Fruit fly (Drosophila melanogaster) whole organism, embryonic: ENCODE results near the gene CG10274.

Experiments
- Abd-B ChIP-seq: fragments of 200-800 bp; sonication (Bioruptor generic); optimal IDR thresholded peaks from 2 replicates; lab custom pipeline; 2018; ENCODE audit warnings: missing biosample characterization, mild to moderate bottlenecking, missing genetic modification characterization, moderate library complexity
- B-H2 ChIP-seq: fragments of 200-800 bp; sonication (Bioruptor generic); optimal IDR thresholded peaks from 2 replicates; lab custom pipeline; 2018; ENCODE audit warnings: missing biosample characterization, mild to moderate bottlenecking, missing genetic modification characterization
- BtbVII ChIP-seq: fragments of 200-800 bp; sonication (Bioruptor generic); optimal IDR thresholded peaks from 3 replicates; lab custom pipeline; 2017; ENCODE audit warnings: missing biosample characterization, mild to moderate bottlenecking, missing genetic modification characterization
- Bteb2 ChIP-seq: fragments of 200-800 bp; sonication (Bioruptor generic); optimal IDR thresholded peaks from 2 replicates; lab custom pipeline; 2016; ENCODE audit warnings: missing biosample characterization, missing genetic modification characterization
- CG10321 ChIP-seq: fragments of 200-800 bp; sonication (Bioruptor generic); IDR thresholded peaks from 2 replicates; pipeline ENCODE4 v1.3.6; 2022; ENCODE audit warnings: missing biosample characterization, missing genetic modification characterization
- CG15011 ChIP-seq: fragments of 200-800 bp; sonication (Bioruptor generic); optimal IDR thresholded peaks from 3 replicates; lab custom pipeline; 2018; ENCODE audit warnings: missing biosample characterization, mild to moderate bottlenecking, missing genetic modification characterization
- CG15479 ChIP-seq: fragments of 200-800 bp; sonication (Bioruptor generic); optimal IDR thresholded peaks from 3 replicates; lab custom pipeline; 2019; ENCODE audit warnings: missing biosample characterization, mild to moderate bottlenecking, missing genetic modification characterization, moderate library complexity
- CG16779 ChIP-seq: fragments of 200-800 bp; sonication (Bioruptor generic); IDR thresholded peaks from 2 replicates; pipeline ENCODE4 v1.3.6; 2022; ENCODE audit warnings: missing biosample characterization, missing genetic modification characterization
- CG2712 ChIP-seq: fragments of 200-800 bp; optimal IDR thresholded peaks from 3 replicates; lab custom pipeline; 2019; ENCODE audit warnings: missing biosample characterization, mild to moderate bottlenecking, missing genetic modification characterization, moderate library complexity
- CG30020 ChIP-seq: fragments of 200-800 bp; optimal IDR thresholded peaks from 2 replicates; lab custom pipeline; 2019; ENCODE audit warnings: missing biosample characterization, mild to moderate bottlenecking, missing genetic modification characterization, moderate library complexity
- CG34224 ChIP-seq: fragments of 200-800 bp; sonication (Bioruptor generic); IDR thresholded peaks from 3 replicates; pipeline ENCODE4 v1.3.6; 2022; ENCODE audit warnings: missing biosample characterization, missing genetic modification characterization; ENCODE audit not compliant: partially characterized antibody
- CG4854 ChIP-seq: fragments of 200-800 bp; sonication (Bioruptor generic); optimal IDR thresholded peaks from 2 replicates; lab custom pipeline; 2016; ENCODE audit warnings: missing biosample characterization, missing genetic modification characterization, inconsistent platforms
- CG7963 ChIP-seq: fragments of 200-800 bp; sonication (Bioruptor generic); IDR thresholded peaks from 3 replicates; pipeline ENCODE4 v1.3.6; 2022; ENCODE audit warnings: missing biosample characterization, missing genetic modification characterization; ENCODE audit not compliant: partially characterized antibody
- CG9215 ChIP-seq: fragments of 200-800 bp; sonication (Bioruptor generic); IDR thresholded peaks from 2 replicates; pipeline ENCODE4 v1.3.6; 2022; ENCODE audit warnings: missing biosample characterization, missing genetic modification characterization
- CoRest ChIP-seq: fragments of 200-800 bp; sonication (Bioruptor generic); optimal IDR thresholded peaks from 3 replicates; lab custom pipeline; 2018; ENCODE audit warnings: missing biosample characterization, mild to moderate bottlenecking, missing genetic modification characterization, moderate library complexity
- CrebB ChIP-seq: fragments of 200-800 bp; sonication (Bioruptor generic); optimal IDR thresholded peaks from 3 replicates; lab custom pipeline; 2018; ENCODE audit warnings: missing biosample characterization, mild to moderate bottlenecking, missing genetic modification characterization
- Drgx ChIP-seq: fragments of 200-800 bp; sonication (Bioruptor generic); IDR thresholded peaks from 2 replicates; pipeline ENCODE4 v1.3.6; 2022; ENCODE audit warnings: missing biosample characterization, missing genetic modification characterization
- Fer1 ChIP-seq: fragments of 200-800 bp; sonication (Bioruptor generic); optimal IDR thresholded peaks from 2 replicates; lab custom pipeline; 2017; ENCODE audit warnings: missing biosample characterization, mild to moderate bottlenecking, missing genetic modification characterization
- Fer2 ChIP-seq: fragments of 200-800 bp; sonication (Bioruptor generic); optimal IDR thresholded peaks from 2 replicates; lab custom pipeline; 2018; ENCODE audit warnings: missing biosample characterization, mild to moderate bottlenecking, missing genetic modification characterization, moderate library complexity
- Hand ChIP-seq: fragments of 200-800 bp; sonication (Bioruptor generic); optimal IDR thresholded peaks from 2 replicates; lab custom pipeline; 2017; ENCODE audit warnings: mild to moderate bottlenecking, missing biosample characterization, missing genetic modification reagents, missing genetic modification characterization
- Hey ChIP-seq: fragments of 200-800 bp; sonication (Bioruptor generic); optimal IDR thresholded peaks from 3 replicates; lab custom pipeline; 2018; ENCODE audit warnings: missing biosample characterization, mild to moderate bottlenecking, missing genetic modification characterization
- MTF-1 ChIP-seq: fragments of 200-800 bp; sonication (Bioruptor generic); optimal IDR thresholded peaks from 2 replicates; lab custom pipeline; 2018; ENCODE audit warnings: missing biosample characterization, mild to moderate bottlenecking, missing genetic modification characterization, borderline replicate concordance
- Nf-YB ChIP-seq: fragments of 200-800 bp; sonication (Bioruptor generic); optimal IDR thresholded peaks from 3 replicates; lab custom pipeline; 2019; ENCODE audit warnings: missing biosample characterization, mild to moderate bottlenecking, missing genetic modification characterization, moderate library complexity
- NfI ChIP-seq: fragments of 200-800 bp; sonication (Bioruptor generic); optimal IDR thresholded peaks from 3 replicates; lab custom pipeline; 2018; ENCODE audit warnings: missing biosample characterization, mild to moderate bottlenecking, missing genetic modification characterization, moderate library complexity
- Ptx1 ChIP-seq: fragments of 200-800 bp; sonication (Bioruptor generic); IDR thresholded peaks from 2 replicates; pipeline ENCODE4 v1.3.6; 2022; ENCODE audit warnings: missing biosample characterization, missing genetic modification characterization
- Rfx ChIP-seq: fragments of 200-800 bp; sonication (Bioruptor generic); IDR thresholded peaks from 2 replicates; pipeline ENCODE4 v1.3.6; 2022; ENCODE audit warnings: missing biosample characterization, missing genetic modification characterization
- Spps ChIP-seq: fragments of 200-800 bp; sonication (Bioruptor generic); optimal IDR thresholded peaks from 2 replicates; lab custom pipeline; 2018; ENCODE audit warnings: missing biosample characterization, mild to moderate bottlenecking, missing genetic modification characterization
- Sry-δ ChIP-seq: fragments of 200-800 bp; sonication (Bioruptor generic); optimal IDR thresholded peaks from 2 replicates; lab custom pipeline; 2016; ENCODE audit warnings: missing biosample characterization, missing genetic modification characterization
- Vsx1 ChIP-seq: fragments of 200-800 bp; sonication (Bioruptor generic); optimal IDR thresholded peaks from 2 replicates; lab custom pipeline; 2017; ENCODE audit warnings: missing biosample characterization, mild to moderate bottlenecking, missing genetic modification characterization, missing genetic modification reagents
- ac ChIP-seq: fragments of 200-800 bp; sonication (Bioruptor generic); optimal IDR thresholded peaks from 3 replicates; lab custom pipeline; 2017; ENCODE audit warnings: missing biosample characterization, mild to moderate bottlenecking, missing genetic modification characterization
- cg ChIP-seq: fragments of 200-800 bp; sonication (Bioruptor generic); optimal IDR thresholded peaks from 3 replicates; lab custom pipeline; 2019; ENCODE audit warnings: missing biosample characterization, mild to moderate bottlenecking, missing genetic modification characterization, moderate library complexity
- disco-r ChIP-seq: fragments of 200-800 bp; sonication (Bioruptor generic); optimal IDR thresholded peaks from 2 replicates; lab custom pipeline; 2016; ENCODE audit warnings: missing biosample characterization, missing genetic modification characterization
- dpn ChIP-seq, 2 experiments: fragments of 200-800 bp; sonication (Bioruptor generic); optimal IDR thresholded peaks; 3 replicates each; lab custom pipeline; 2016; ENCODE audit warnings: missing biosample characterization in 2 of 2, missing genetic modification characterization in 2 of 2
- ems ChIP-seq: fragments of 200-800 bp; sonication (Bioruptor generic); optimal IDR thresholded peaks from 3 replicates; lab custom pipeline; 2016; ENCODE audit warnings: missing biosample characterization, missing genetic modification characterization
- exex ChIP-seq: fragments of 200-800 bp; sonication (Bioruptor generic); optimal IDR thresholded peaks from 4 replicates; lab custom pipeline; 2018; ENCODE audit warnings: missing biosample characterization, mild to moderate bottlenecking, missing genetic modification characterization, moderate library complexity
- jing ChIP-seq: fragments of 200-800 bp; sonication (Bioruptor generic); optimal IDR thresholded peaks from 2 replicates; lab custom pipeline; 2018; ENCODE audit warnings: missing biosample characterization, mild to moderate bottlenecking, missing genetic modification characterization
- maf-S ChIP-seq: fragments of 200-800 bp; sonication (Bioruptor generic); optimal IDR thresholded peaks from 2 replicates; lab custom pipeline; 2016; ENCODE audit warnings: missing biosample characterization, missing genetic modification characterization
- nerfin-2 ChIP-seq: fragments of 200-800 bp; sonication (Bioruptor generic); IDR thresholded peaks from 2 replicates; pipeline ENCODE4 v1.3.6; 2022; ENCODE audit warnings: missing biosample characterization, missing genetic modification characterization; ENCODE audit not compliant: partially characterized antibody
- nom ChIP-seq: fragments of 200-800 bp; sonication (Bioruptor generic); optimal IDR thresholded peaks from 2 replicates; lab custom pipeline; 2017; ENCODE audit warnings: missing biosample characterization, missing genetic modification characterization, mild to moderate bottlenecking, moderate library complexity, missing genetic modification reagents
- oc ChIP-seq: fragments of 200-800 bp; sonication (Bioruptor generic); optimal IDR thresholded peaks from 2 replicates; lab custom pipeline; 2018; ENCODE audit warnings: missing biosample characterization, mild to moderate bottlenecking, missing genetic modification characterization, moderate library complexity
- org-1 ChIP-seq: fragments of 200-800 bp; sonication (Bioruptor generic); optimal IDR thresholded peaks from 2 replicates; lab custom pipeline; 2017; ENCODE audit warnings: missing biosample characterization, missing genetic modification characterization
- row ChIP-seq: fragments of 200-800 bp; sonication (Bioruptor generic); IDR thresholded peaks from 3 replicates; pipeline ENCODE4 v1.3.6; 2022; ENCODE audit warnings: missing biosample characterization, missing genetic modification characterization
- slou ChIP-seq: fragments of 200-800 bp; sonication (Bioruptor generic); optimal IDR thresholded peaks from 3 replicates; lab custom pipeline; 2016; ENCODE audit warnings: missing biosample characterization, missing genetic modification characterization
- stwl ChIP-seq: fragments of 200-800 bp; sonication (Bioruptor generic); optimal IDR thresholded peaks from 3 replicates; lab custom pipeline; 2018; ENCODE audit warnings: missing biosample characterization, mild to moderate bottlenecking, missing genetic modification characterization, moderate library complexity
- sug ChIP-seq: fragments of 200-800 bp; optimal IDR thresholded peaks from 2 replicates; lab custom pipeline; 2019; ENCODE audit warnings: missing biosample characterization, mild to moderate bottlenecking, missing genetic modification characterization, moderate library complexity
- tin ChIP-seq: fragments of 200-800 bp; sonication (Bioruptor generic); optimal IDR thresholded peaks from 3 replicates; lab custom pipeline; 2016; ENCODE audit warnings: missing biosample characterization, missing genetic modification characterization
- vfl ChIP-seq: fragments of 200-800 bp; sonication (Bioruptor generic); optimal IDR thresholded peaks from 2 replicates; lab custom pipeline; 2016; ENCODE audit warnings: missing biosample characterization, missing genetic modification characterization
- vnd ChIP-seq: fragments of 200-800 bp; sonication (Bioruptor generic); IDR thresholded peaks from 3 replicates; pipeline ENCODE4 v1.3.6; 2022; ENCODE audit warnings: missing biosample characterization, missing genetic modification characterization; ENCODE audit not compliant: partially characterized antibody
- yki ChIP-seq: fragments of >200 bp; optimal IDR thresholded peaks from 3 replicates; lab custom pipeline; 2018

CG10274 gene

DNA sequence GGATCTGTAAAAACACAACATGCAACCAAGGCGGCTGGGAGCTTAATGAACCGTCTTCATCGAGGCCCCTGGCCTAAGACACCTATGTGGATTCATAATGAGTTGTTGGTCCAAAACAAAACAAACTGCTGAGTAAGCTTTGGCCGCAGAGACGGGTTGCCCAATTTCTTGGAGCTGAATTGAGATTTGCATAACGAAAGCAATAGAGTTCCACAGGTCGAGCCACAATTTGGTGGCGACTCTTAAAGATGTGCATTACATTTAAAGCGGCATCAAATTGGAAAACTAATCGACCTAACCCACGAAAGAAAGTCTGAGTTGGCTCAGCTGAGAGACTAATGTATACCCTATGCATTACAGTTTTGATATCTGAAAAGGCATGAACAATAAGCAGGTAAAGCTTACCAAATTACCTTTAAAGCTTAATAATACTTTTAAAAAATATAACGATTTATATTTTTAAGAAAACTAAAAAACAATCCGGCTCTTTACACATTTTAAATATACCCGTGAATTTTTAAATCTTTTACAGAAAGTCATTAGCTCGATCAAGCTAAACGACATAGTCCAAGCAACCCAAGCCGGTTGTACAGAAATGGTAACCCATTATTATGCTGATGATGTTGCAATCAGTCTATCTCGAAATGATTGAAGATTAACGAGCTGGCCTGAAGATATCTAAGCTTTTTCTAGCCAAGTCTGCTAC lies 24.1 kb downstream of the CG10274 start, which contains the start of gene CG13297 (continued):
- TF ChIP-seq CG15479 (GFP tag; lab: Kevin White, UChicago), result no peak
- peak; percentile 78 for TF ChIP-seq CG2712 (tag; lab: Kevin White, UChicago)
- peak; percentile 69 for TF ChIP-seq CoRest (tag; lab: Kevin White, UChicago)
- TF ChIP-seq exex (tag; lab: Kevin White, UChicago), result no peak
- TF ChIP-seq nom, result no peak
- peak in 1 of 2 experiments; percentile 10 for TF ChIP-seq dpn (GFP tag; optimal IDR thresholded peaks at IDR 0.05; lab: Kevin White, UChicago)
- no peak for TF ChIP-seq ac (GFP tag; lab: Kevin White, UChicago)
- TF ChIP-seq Drgx (GFP tag; lab: Robert Waterston, UW), result peak; percentile 37; the same call in 1 of the 2 replicates
- no peak for TF ChIP-seq CG34224 (GFP tag; lab: Robert Waterston, UW)
- TF ChIP-seq CG9215, result 0 out of 2 replicates have a peak, but pooled peaks have one; percentile 8
- no peak for TF ChIP-seq stwl (tag; lab: Kevin White, UChicago)
- TF ChIP-seq sug, result no peak
- TF ChIP-seq oc (tag; lab: Kevin White, UChicago), result peak; percentile 16
- no peak for TF ChIP-seq MTF-1 (GFP tag; lab: Kevin White, UChicago)
- TF ChIP-seq org-1, result peak; percentile 37
- no peak for TF ChIP-seq ems
- TF ChIP-seq CG4854 (GFP tag; lab: Kevin White, UChicago), result no peak
- no peak for TF ChIP-seq Bteb2 (GFP tag; lab: Kevin White, UChicago)
- TF ChIP-seq CG30020 (tag; lab: Kevin White, UChicago), result no peak
- TF ChIP-seq nerfin-2 (GFP tag; lab: Robert Waterston, UW), result no peak
- no peak for TF ChIP-seq CrebB
- TF ChIP-seq CG10321 (GFP tag; lab: Robert Waterston, UW), result no peak
- TF ChIP-seq BtbVII (GFP tag; lab: Kevin White, UChicago), result no peak
- TF ChIP-seq Fer2 (tag; lab: Kevin White, UChicago), result no peak
- TF ChIP-seq slou, result no peak
- TF ChIP-seq Vsx1, result peak; percentile 46
- 0 out of 2 replicates have a peak, but pooled peaks have one; percentile 22 for TF ChIP-seq Rfx
- TF ChIP-seq B-H2 (GFP tag; lab: Kevin White, UChicago), result no peak
- peak; percentile 38 for TF ChIP-seq Fer1 (GFP tag; lab: Kevin White, UChicago)
- no peak for TF ChIP-seq cg (GFP tag; lab: Kevin White, UChicago)
- TF ChIP-seq Hey, result no peak
- peak; percentile 6 for TF ChIP-seq tin (GFP tag; lab: Kevin White, UChicago)
- peak; percentile 53 for TF ChIP-seq Abd-B (GFP tag; lab: Kevin White, UChicago)
- no peak for TF ChIP-seq CG15011
- no peak for TF ChIP-seq Hand (GFP tag; lab: Kevin White, UChicago)
- no peak for TF ChIP-seq CG16779 (GFP tag; lab: Robert Waterston, UW)
- TF ChIP-seq Spps, result peak; percentile 5
- no peak for TF ChIP-seq Nf-YB
- no peak for TF ChIP-seq disco-r
- TF ChIP-seq NfI (GFP tag; lab: Kevin White, UChicago), result peak; percentile 43
- no peak for TF ChIP-seq vfl (GFP tag; lab: Kevin White, UChicago)
- TF ChIP-seq CG7963 (GFP tag; lab: Robert Waterston, UW), result no peak
- TF ChIP-seq vnd (GFP tag; lab: Robert Waterston, UW), result no peak
- TF ChIP-seq yki, result no peak
- no peak for TF ChIP-seq Sry-δ (GFP tag; lab: Kevin White, UChicago)
- TF ChIP-seq row, result peak; percentile 70
- peak; percentile 81 for TF ChIP-seq Ptx1 (GFP tag; lab: Robert Waterston, UW)
- TF ChIP-seq jing, result peak; percentile 38
- TF ChIP-seq maf-S (GFP tag; lab: Kevin White, UChicago), result no peak
